Worm (Caenorhabditis elegans) whole organism, dauer: Measurements from ENCODE around the gene F13H8.2.

ENCODE experiments used
- unc-62 ChIP-seq: sonication (generic microtip); optimal IDR thresholded peaks from 2 replicates; lab custom pipeline; 2017; ENCODE audit warnings: missing biosample characterization, missing genetic modification reagents, missing genetic modification characterization

The F13H8.2 gene

ce11 chrII:6250782-6251461 is 19.2 kb upstream of the F13H8.2 start, which contains the start of gene phb-2:
phb-2 (plus strand) TSS chrII:6251411.
- no peak for TF ChIP-seq unc-62 (GFP tag; lab: Kevin White, UChicago)

ce11 chrII:6252707-6253106 is 17.5 kb upstream of the F13H8.2 start:
- no peak for TF ChIP-seq unc-62 (GFP tag; lab: Kevin White, UChicago)

- no peak for TF ChIP-seq unc-62 (GFP tag; lab: Kevin White, UChicago)
These were observed 14.1 kb upstream of the F13H8.2 start, which contains the start of gene F13H8.5 for ce11 chrII:6256024-6256423. F13H8.5 (minus strand) TSS chrII:6256124.

- no peak for TF ChIP-seq unc-62 (GFP tag; lab: Kevin White, UChicago)
These were observed 12.8 kb upstream of the F13H8.2 start for ce11 chrII:6257220-6257877.

ce11 chrII:6259867-6260266 is 10.3 kb upstream of the F13H8.2 start, which contains the start of gene F13H8.11:
F13H8.11 (minus strand) TSS chrII:6260021.
- TF ChIP-seq unc-62 (GFP tag; lab: Kevin White, UChicago), result no peak

ce11 chrII:6260684-6261083 is 9.5 kb upstream of the F13H8.2 start, which contains the start of gene nmgp-1:
nmgp-1 (plus strand) TSS chrII:6260857.
- TF ChIP-seq unc-62 (GFP tag; lab: Kevin White, UChicago), result no peak

- no peak for TF ChIP-seq unc-62 (GFP tag; lab: Kevin White, UChicago)
These were observed 7.9 kb upstream of the F13H8.2 start, which contains the start of gene F13H8.12 for ce11 chrII:6262222-6262621. F13H8.12 (plus strand) TSS chrII:6262522.

ce11 chrII:6263685-6264084 is 6.5 kb upstream of the F13H8.2 start, which contains the start of gene F13H8.3:
F13H8.3 (plus strand) TSS chrII:6263985.
- no peak for TF ChIP-seq unc-62 (GFP tag; lab: Kevin White, UChicago)

ce11 chrII:6267983-6268382 is 2.2 kb upstream of the F13H8.2 start, which contains the start of gene F13H8.8:
F13H8.8 (minus strand) TSS chrII:6268083.
- no peak for TF ChIP-seq unc-62 (GFP tag; lab: Kevin White, UChicago)

ce11 chrII:6273916-6274315 is 3.8 kb downstream of the F13H8.2 start, which contains the start of gene bpl-1:
bpl-1 (plus strand) TSS chrII:6274216.
- TF ChIP-seq unc-62 (GFP tag; lab: Kevin White, UChicago), result no peak

ce11 chrII:6281002-6281401 is 10.8 kb downstream of the F13H8.2 start, which contains the start of gene scly-1:
scly-1 (minus strand) TSS chrII:6281102.
- TF ChIP-seq unc-62 (GFP tag; lab: Kevin White, UChicago), result no peak

- no peak for TF ChIP-seq unc-62 (GFP tag; lab: Kevin White, UChicago)
These were observed 11.7 kb downstream of the F13H8.2 start for ce11 chrII:6281903-6282302.

- no peak for TF ChIP-seq unc-62 (GFP tag; lab: Kevin White, UChicago)
These were observed 12.9 kb downstream of the F13H8.2 start, which contains the start of gene F13H8.1 for ce11 chrII:6283074-6283473. F13H8.1 (plus strand) TSS chrII:6283384.

ce11 chrII:6286865-6287264 is 16.7 kb downstream of the F13H8.2 start, which contains the start of gene F13H8.6:
F13H8.6 (minus strand) TSS chrII:6286965.
- no peak for TF ChIP-seq unc-62 (GFP tag; lab: Kevin White, UChicago)

ce11 chrII:6288104-6288503 is 17.9 kb downstream of the F13H8.2 start:
- TF ChIP-seq unc-62 (GFP tag; lab: Kevin White, UChicago), result no peak

- TF ChIP-seq unc-62 (GFP tag; lab: Kevin White, UChicago), result no peak
These were observed 20.0 kb downstream of the F13H8.2 start, which contains the start of gene upb-1 for ce11 chrII:6290047-6290582. upb-1 (minus strand) TSS chrII:6290097.
